Fruit fly (Drosophila melanogaster): ENCODE data around the gene CG7173.

DNA sequence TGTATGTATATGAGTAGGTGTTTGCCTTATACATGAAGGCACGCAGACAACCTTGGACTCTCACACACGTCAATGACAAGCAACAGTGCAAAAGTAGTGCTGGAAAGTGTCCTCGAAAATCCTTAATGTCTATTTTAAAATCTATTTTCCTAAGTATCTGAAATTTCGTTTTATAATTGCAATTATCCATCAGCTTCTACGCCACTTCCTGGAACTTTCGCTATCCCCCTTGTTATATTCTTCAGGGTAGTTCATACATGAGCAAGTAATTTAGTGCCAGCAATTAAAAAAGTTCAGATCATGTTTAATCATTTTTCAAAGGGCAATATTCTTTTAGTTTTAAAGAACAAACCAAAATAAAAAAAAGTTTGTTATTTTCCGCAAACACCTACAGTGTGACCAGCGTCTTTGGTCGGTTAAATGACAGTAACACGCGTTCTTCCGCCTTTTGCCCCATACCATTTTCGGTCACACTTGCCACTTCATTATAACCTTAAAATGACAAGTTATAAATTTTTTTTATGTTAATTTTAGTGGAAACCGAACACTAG, 41.2 kb downstream of the CG7173 start:
- TF ChIP-seq cic (GFP tag; optimal IDR thresholded peaks at IDR 0.05) (peak; percentile 28), kay (GFP tag; ENCODE audit: borderline replicate concordance) (peak; percentile 88)

Measured in whole organism, adult.